Fruit fly (Drosophila melanogaster) whole organism, embryonic: ENCODE data around the gene boil.

Experiments used
- ATbp ChIP-seq: fragments of 200-800 bp; sonication (Bioruptor generic); optimal IDR thresholded peaks from 2 replicates; lab custom pipeline; 2017; ENCODE audit warnings: missing biosample characterization, mild to moderate bottlenecking, missing genetic modification characterization, missing genetic modification reagents
- Aef1 ChIP-seq: fragments of 200-800 bp; sonication (Bioruptor generic); IDR thresholded peaks from 3 replicates; pipeline ENCODE4 v1.3.6; 2022; ENCODE audit warnings: missing biosample characterization, missing genetic modification characterization
- BEAF-32 ChIP-seq: fragments of 200-800 bp; sonication (Bioruptor generic); optimal IDR thresholded peaks from 3 replicates; lab custom pipeline; 2017; ENCODE audit warnings: missing biosample characterization, missing genetic modification characterization, mild to moderate bottlenecking, moderate library complexity, missing genetic modification reagents
- CG10209 ChIP-seq: fragments of 200-800 bp; sonication (Bioruptor generic); optimal IDR thresholded peaks from 3 replicates; lab custom pipeline; 2017; ENCODE audit warnings: missing biosample characterization, mild to moderate bottlenecking, missing genetic modification characterization, missing genetic modification reagents
- CG12236 ChIP-seq: fragments of 200-800 bp; sonication (Bioruptor generic); optimal IDR thresholded peaks from 2 replicates; lab custom pipeline; 2016; ENCODE audit warnings: missing biosample characterization, missing genetic modification characterization
- CG13775 ChIP-seq: fragments of 200-800 bp; sonication (Bioruptor generic); optimal IDR thresholded peaks from 3 replicates; lab custom pipeline; 2017; ENCODE audit warnings: missing biosample characterization, mild to moderate bottlenecking, missing genetic modification characterization
- CG18619 ChIP-seq: fragments of 200-800 bp; sonication (Bioruptor generic); optimal IDR thresholded peaks from 3 replicates; lab custom pipeline; 2017; ENCODE audit warnings: missing biosample characterization, mild to moderate bottlenecking, missing genetic modification characterization
- CG2875 ChIP-seq: fragments of 200-800 bp; sonication (Bioruptor generic); optimal IDR thresholded peaks from 2 replicates; lab custom pipeline; 2017; ENCODE audit warnings: missing biosample characterization, mild to moderate bottlenecking, missing genetic modification characterization, missing genetic modification reagents
- CG31388 ChIP-seq: fragments of 200-800 bp; sonication (Bioruptor generic); optimal IDR thresholded peaks from 2 replicates; lab custom pipeline; 2016; ENCODE audit warnings: missing biosample characterization, missing genetic modification characterization
- CG34422 ChIP-seq: fragments of 200-800 bp; sonication (Bioruptor generic); IDR thresholded peaks from 3 replicates; pipeline ENCODE4 v1.3.6; 2022; ENCODE audit warnings: missing biosample characterization, missing genetic modification characterization
- CG4820 ChIP-seq: fragments of 200-800 bp; sonication (Bioruptor generic); optimal IDR thresholded peaks from 3 replicates; lab custom pipeline; 2016; ENCODE audit warnings: missing biosample characterization, missing genetic modification characterization
- CG5245 ChIP-seq: fragments of 200-800 bp; sonication (Bioruptor generic); optimal IDR thresholded peaks from 3 replicates; lab custom pipeline; 2016; ENCODE audit warnings: missing biosample characterization, missing genetic modification characterization
- CG5953 ChIP-seq: fragments of 200-800 bp; sonication (Bioruptor generic); IDR thresholded peaks from 2 replicates; pipeline ENCODE4 v1.3.6; 2022; ENCODE audit warnings: missing biosample characterization, missing genetic modification characterization
- CG9609 ChIP-seq: fragments of 200-800 bp; sonication (Bioruptor generic); optimal IDR thresholded peaks from 3 replicates; lab custom pipeline; 2016; ENCODE audit warnings: missing biosample characterization, missing genetic modification characterization
- CG9817 ChIP-seq: fragments of 200-800 bp; sonication (Bioruptor generic); optimal IDR thresholded peaks from 2 replicates; lab custom pipeline; 2018; ENCODE audit warnings: missing biosample characterization, mild to moderate bottlenecking, missing genetic modification characterization, moderate library complexity
- D ChIP-seq, 2 experiments: fragments of 200-800 bp in 1 of 2; fragments of >200 bp in 1 of 2; sonication (Bioruptor generic) in 1 of 2; optimal IDR thresholded peaks; 2 replicates in 1 of 2; 3 replicates in 1 of 2; lab custom pipeline; 2017; ENCODE audit warnings: mild to moderate bottlenecking in 1 of 2, missing biosample characterization in 1 of 2, missing genetic modification characterization in 1 of 2, missing genetic modification reagents in 1 of 2
- Dad ChIP-seq: fragments of 200-800 bp; sonication (Bioruptor generic); optimal IDR thresholded peaks from 3 replicates; lab custom pipeline; 2016; ENCODE audit warnings: missing biosample characterization, missing genetic modification characterization
- Elba2 ChIP-seq: fragments of 200-800 bp; sonication (Bioruptor generic); optimal IDR thresholded peaks from 3 replicates; lab custom pipeline; 2016; ENCODE audit warnings: missing biosample characterization, missing genetic modification characterization
- Fer3 ChIP-seq: fragments of 200-800 bp; sonication (Bioruptor generic); optimal IDR thresholded peaks from 2 replicates; lab custom pipeline; 2018; ENCODE audit warnings: missing biosample characterization, mild to moderate bottlenecking, missing genetic modification characterization, moderate library complexity
- GATAe ChIP-seq: fragments of 200-800 bp; sonication (Bioruptor generic); conservative IDR thresholded peaks from 2 replicates; pipeline ENCODE4 v1.3.6; 2022; ENCODE audit warnings: missing biosample characterization, missing genetic modification characterization
- HLH54F ChIP-seq: fragments of 200-800 bp; sonication (Bioruptor generic); optimal IDR thresholded peaks from 3 replicates; lab custom pipeline; 2016; ENCODE audit warnings: missing biosample characterization, missing genetic modification characterization
- Lhr ChIP-seq: fragments of 200-800 bp; sonication (Bioruptor generic); optimal IDR thresholded peaks from 3 replicates; lab custom pipeline; 2017; ENCODE audit warnings: mild to moderate bottlenecking, missing biosample characterization, missing genetic modification reagents, missing genetic modification characterization
- NC2β ChIP-seq: fragments of 200-800 bp; sonication (Bioruptor generic); optimal IDR thresholded peaks from 2 replicates; lab custom pipeline; 2016; ENCODE audit warnings: missing biosample characterization, missing genetic modification characterization
- Nf-YB ChIP-seq: fragments of 200-800 bp; sonication (Bioruptor generic); optimal IDR thresholded peaks from 3 replicates; lab custom pipeline; 2019; ENCODE audit warnings: missing biosample characterization, mild to moderate bottlenecking, missing genetic modification characterization, moderate library complexity
- Oaz ChIP-seq: fragments of 200-800 bp; sonication (Bioruptor generic); IDR thresholded peaks from 2 replicates; pipeline ENCODE4 v1.3.6; 2022; ENCODE audit warnings: missing biosample characterization, missing genetic modification characterization
- Rx ChIP-seq: fragments of 200-800 bp; sonication (Bioruptor generic); IDR thresholded peaks from 2 replicates; pipeline ENCODE4 v1.3.6; 2022; ENCODE audit warnings: missing biosample characterization, missing genetic modification characterization
- abd-A ChIP-seq: fragments of 200-800 bp; sonication (Bioruptor generic); optimal IDR thresholded peaks from 3 replicates; lab custom pipeline; 2019; ENCODE audit warnings: missing biosample characterization, mild to moderate bottlenecking, missing genetic modification characterization, moderate library complexity
- cas ChIP-seq: fragments of 200-800 bp; sonication (Bioruptor generic); IDR thresholded peaks from 2 replicates; pipeline ENCODE4 v1.3.6; 2022; ENCODE audit warnings: missing biosample characterization, missing genetic modification characterization
- cg ChIP-seq: fragments of 200-800 bp; sonication (Bioruptor generic); optimal IDR thresholded peaks from 3 replicates; lab custom pipeline; 2019; ENCODE audit warnings: missing biosample characterization, mild to moderate bottlenecking, missing genetic modification characterization, moderate library complexity
- ci ChIP-seq: fragments of 200-800 bp; sonication (Bioruptor generic); IDR thresholded peaks from 3 replicates; pipeline ENCODE4 v1.3.6; 2022; ENCODE audit warnings: missing biosample characterization, missing genetic modification characterization
- croc ChIP-seq: fragments of 200-800 bp; sonication (Bioruptor generic); conservative IDR thresholded peaks from 3 replicates; pipeline ENCODE4 v1.3.6; 2022; ENCODE audit warnings: missing biosample characterization, missing genetic modification characterization
- crol ChIP-seq: fragments of 200-800 bp; sonication (Bioruptor generic); IDR thresholded peaks from 2 replicates; pipeline ENCODE4 v1.3.6; 2022; ENCODE audit warnings: missing biosample characterization, missing genetic modification characterization
- ems ChIP-seq: fragments of 200-800 bp; sonication (Bioruptor generic); optimal IDR thresholded peaks from 3 replicates; lab custom pipeline; 2016; ENCODE audit warnings: missing biosample characterization, missing genetic modification characterization
- eve ChIP-seq, 2 experiments: fragments of >200 bp; optimal IDR thresholded peaks; 2 replicates each; lab custom pipeline; 2017; ENCODE audit warnings: missing biosample characterization in 2 of 2, missing genetic modification characterization in 2 of 2
- fru ChIP-seq: fragments of >200 bp; optimal IDR thresholded peaks from 2 replicates; lab custom pipeline; 2017
- fu2 ChIP-seq: fragments of 200-800 bp; sonication (Bioruptor generic); optimal IDR thresholded peaks from 2 replicates; lab custom pipeline; 2016; ENCODE audit warnings: missing biosample characterization, missing genetic modification characterization
- jing ChIP-seq: fragments of 200-800 bp; sonication (Bioruptor generic); optimal IDR thresholded peaks from 2 replicates; lab custom pipeline; 2018; ENCODE audit warnings: missing biosample characterization, mild to moderate bottlenecking, missing genetic modification characterization
- kay ChIP-seq: fragments of 200-800 bp; sonication (Bioruptor generic); optimal IDR thresholded peaks from 2 replicates; lab custom pipeline; 2016; ENCODE audit warnings: missing biosample characterization, missing genetic modification characterization
- lab ChIP-seq: fragments of 200-800 bp; sonication (Bioruptor generic); optimal IDR thresholded peaks from 3 replicates; lab custom pipeline; 2017; ENCODE audit warnings: missing biosample characterization, missing genetic modification characterization, mild to moderate bottlenecking, moderate library complexity, missing genetic modification reagents
- mirr ChIP-seq: fragments of 200-800 bp; sonication (Bioruptor generic); optimal IDR thresholded peaks from 3 replicates; lab custom pipeline; 2018; ENCODE audit warnings: missing biosample characterization, mild to moderate bottlenecking, missing genetic modification characterization
- nmo ChIP-seq: fragments of 200-800 bp; sonication (Bioruptor generic); optimal IDR thresholded peaks from 2 replicates; lab custom pipeline; 2018; ENCODE audit warnings: missing biosample characterization, mild to moderate bottlenecking, missing genetic modification characterization, moderate library complexity
- shn ChIP-seq: fragments of 200-800 bp; sonication (Bioruptor generic); optimal IDR thresholded peaks from 3 replicates; lab custom pipeline; 2016; ENCODE audit warnings: missing biosample characterization, missing genetic modification characterization
- sima ChIP-seq: fragments of 200-800 bp; sonication (Bioruptor generic); optimal IDR thresholded peaks from 2 replicates; lab custom pipeline; 2016; ENCODE audit warnings: missing biosample characterization, missing genetic modification characterization
- sr ChIP-seq: fragments of 200-800 bp; sonication (Bioruptor generic); IDR thresholded peaks from 3 replicates; pipeline ENCODE4 v1.3.6; 2022; ENCODE audit warnings: missing biosample characterization, missing genetic modification characterization
- sug ChIP-seq: fragments of 200-800 bp; optimal IDR thresholded peaks from 2 replicates; lab custom pipeline; 2019; ENCODE audit warnings: missing biosample characterization, mild to moderate bottlenecking, missing genetic modification characterization, moderate library complexity
- ttk ChIP-seq: fragments of 200-800 bp; sonication (Bioruptor generic); IDR thresholded peaks from 2 replicates; pipeline ENCODE4 v2.1.2; 2022; ENCODE audit warnings: missing biosample characterization, missing genetic modification characterization
- vnd ChIP-seq: fragments of 200-800 bp; sonication (Bioruptor generic); IDR thresholded peaks from 3 replicates; pipeline ENCODE4 v1.3.6; 2022; ENCODE audit warnings: missing biosample characterization, missing genetic modification characterization; ENCODE audit not compliant: partially characterized antibody
- vvl ChIP-seq: fragments of 200-800 bp; sonication (Bioruptor generic); IDR thresholded peaks from 2 replicates; pipeline ENCODE4 v1.3.6; 2022; ENCODE audit warnings: missing biosample characterization, missing genetic modification characterization
- zen2 ChIP-seq: fragments of 200-800 bp; sonication (Bioruptor generic); IDR thresholded peaks from 3 replicates; pipeline ENCODE4 v1.3.6; 2022; ENCODE audit warnings: missing biosample characterization, missing genetic modification characterization; ENCODE audit not compliant: partially characterized antibody

boil gene

DNA sequence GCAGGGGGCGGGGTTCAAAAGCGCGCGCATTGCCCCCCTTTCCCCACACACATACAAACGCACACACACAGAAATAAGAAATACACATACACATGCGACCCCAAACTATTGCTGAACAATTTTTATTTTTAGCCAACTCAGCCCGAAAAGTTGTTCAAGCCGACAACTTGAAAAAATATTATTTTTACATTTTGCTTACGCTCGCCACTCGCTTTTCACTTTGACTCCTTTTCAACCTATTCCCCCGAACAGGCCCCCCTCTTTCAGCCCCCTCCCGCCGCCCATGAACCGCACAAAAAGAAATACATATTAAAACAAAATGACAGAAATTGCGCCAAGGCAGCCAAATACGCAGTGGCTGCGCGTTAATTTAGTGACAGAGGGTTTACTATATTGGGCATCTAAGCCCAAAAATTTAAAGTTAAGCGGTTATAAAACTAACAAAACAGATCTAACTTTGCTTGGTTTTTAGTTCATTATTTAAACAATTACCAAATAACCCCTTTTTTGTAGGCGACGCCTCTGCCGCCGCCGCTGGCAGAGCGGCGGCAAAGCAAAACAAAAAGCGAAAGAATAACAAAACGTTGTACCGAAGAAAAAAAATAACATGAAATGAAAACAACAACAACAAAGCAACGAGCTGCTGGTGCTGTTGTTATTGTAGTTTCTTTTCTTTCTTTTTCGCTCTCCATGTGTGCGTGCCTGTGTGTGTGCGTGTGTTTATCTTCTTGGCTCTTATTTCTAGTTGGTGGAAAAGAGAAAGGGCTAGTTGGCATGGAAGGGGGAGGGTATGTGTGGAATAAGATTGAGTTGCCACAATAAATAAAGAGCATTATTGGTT is 34.7 kb downstream of the boil start (continued):
- peak; percentile 99 for TF ChIP-seq NC2β (GFP tag; lab: Kevin White, UChicago)
- peak; percentile 100 for TF ChIP-seq CG10209
- TF ChIP-seq CG18619 = peak; percentile 100
- TF ChIP-seq fru (lab: Kevin White, UChicago) = no peak
- peak; percentile 99 for TF ChIP-seq CG5245 (GFP tag; lab: Kevin White, UChicago)
- TF ChIP-seq Elba2 (GFP tag; lab: Kevin White, UChicago) = peak; percentile 93
- TF ChIP-seq CG12236 (GFP tag; lab: Kevin White, UChicago) = peak; percentile 99
- peak; percentile 100 for TF ChIP-seq CG5953 (GFP tag; lab: Robert Waterston, UW)
- TF ChIP-seq fu2 = peak; percentile 99
- peak; percentile 100 for TF ChIP-seq HLH54F (GFP tag; lab: Kevin White, UChicago)
- peak; percentile 100 for TF ChIP-seq ttk
- peak in 1 of 2 experiments; percentile 74 for TF ChIP-seq eve (GFP tag; optimal IDR thresholded peaks at IDR 0.05; lab: Kevin White, UChicago)
- TF ChIP-seq sug (tag; lab: Kevin White, UChicago) = peak; percentile 99
- TF ChIP-seq ems (GFP tag; lab: Kevin White, UChicago) = peak; percentile 100
- peak; percentile 99 for TF ChIP-seq sima
- peak; percentile 99 for TF ChIP-seq mirr
- peak; percentile 99 for TF ChIP-seq Oaz (GFP tag; lab: Robert Waterston, UW)
- peak; percentile 100 for TF ChIP-seq cas (GFP tag; lab: Robert Waterston, UW)
- TF ChIP-seq GATAe (GFP tag; lab: Robert Waterston, UW) = peak; percentile 98
- TF ChIP-seq Dad (GFP tag; lab: Kevin White, UChicago) = peak; percentile 100
- TF ChIP-seq vvl (GFP tag; lab: Robert Waterston, UW) = peak; percentile 100
- peak; percentile 100 for TF ChIP-seq ci (GFP tag; lab: Robert Waterston, UW)
- peak; percentile 92 for TF ChIP-seq Nf-YB
- peak; percentile 94 for TF ChIP-seq crol (GFP tag; lab: Robert Waterston, UW)
- peak; percentile 99 for TF ChIP-seq Rx (GFP tag; lab: Robert Waterston, UW)
- TF ChIP-seq CG13775 (GFP tag; lab: Kevin White, UChicago) = peak; percentile 100
- TF ChIP-seq Aef1 (GFP tag; lab: Robert Waterston, UW) = peak; percentile 100
- peak; percentile 100 for TF ChIP-seq CG9609 (GFP tag; lab: Kevin White, UChicago)
- TF ChIP-seq vnd (GFP tag; lab: Robert Waterston, UW) = no peak
- peak; percentile 99 for TF ChIP-seq abd-A
- TF ChIP-seq lab = peak; percentile 100
- TF ChIP-seq CG34422 (GFP tag; lab: Robert Waterston, UW) = peak; percentile 100
- TF ChIP-seq CG2875 (GFP tag; lab: Kevin White, UChicago) = peak; percentile 99
- peak; percentile 99 for TF ChIP-seq jing
- peak; percentile 100 for TF ChIP-seq Fer3 (tag; lab: Kevin White, UChicago)
- peak; percentile 99 for TF ChIP-seq CG31388
- TF ChIP-seq CG4820 (GFP tag; lab: Kevin White, UChicago) = peak; percentile 99
- peak; percentile 100 for TF ChIP-seq croc (GFP tag; lab: Robert Waterston, UW)
- peak; percentile 100 for TF ChIP-seq nmo (GFP tag; lab: Kevin White, UChicago)
- TF ChIP-seq sr (GFP tag; lab: Robert Waterston, UW) = peak; percentile 98
- peak; percentile 99 for TF ChIP-seq Lhr (GFP tag; lab: Kevin White, UChicago)
- peak; percentile 84 for TF ChIP-seq cg (GFP tag; lab: Kevin White, UChicago)
- peak; percentile 100 for TF ChIP-seq shn
- TF ChIP-seq zen2 (GFP tag; lab: Robert Waterston, UW) = no peak
- TF ChIP-seq CG9817 (tag; lab: Kevin White, UChicago) = peak; percentile 100
- TF ChIP-seq ATbp (GFP tag; lab: Kevin White, UChicago) = peak; percentile 100
- TF ChIP-seq D (optimal IDR thresholded peaks at IDR 0.05; lab: Kevin White, UChicago) = no peak
- TF ChIP-seq D (GFP tag; optimal IDR thresholded peaks at IDR 0.05; lab: Kevin White, UChicago) = peak; percentile 100
- TF ChIP-seq BEAF-32 (GFP tag; lab: Kevin White, UChicago) = peak; percentile 50
- TF ChIP-seq kay (GFP tag; lab: Kevin White, UChicago) = peak; percentile 99
